Worm (Caenorhabditis elegans) whole organism, L2 larva: ENCODE data around the gene F19B10.1.
A peak's percentile ranks its signal among the peaks of the same experiment; 100 is the strongest.

Source experiments
- C34F6.9 ChIP-seq: fragments of 150-350 bp; optimal IDR thresholded peaks from 2 replicates; lab custom pipeline; 2014; ENCODE audit warnings: missing biosample characterization, missing genetic modification characterization
- R02D3.7 ChIP-seq: fragments of 150-350 bp; optimal IDR thresholded peaks from 2 replicates; lab custom pipeline; 2014; ENCODE audit warnings: missing biosample characterization, missing genetic modification characterization
- Y55F3AM.14 ChIP-seq: fragments of 200-800 bp; sonication (Bioruptor generic); optimal IDR thresholded peaks from 2 replicates; lab custom pipeline; 2018; ENCODE audit warnings: mild to moderate bottlenecking, missing genetic modification characterization, missing compliant biosample characterization
- ZK546.5 ChIP-seq: sonication (generic microtip); optimal IDR thresholded peaks from 2 replicates; lab custom pipeline; 2017; ENCODE audit warnings: missing biosample characterization, missing genetic modification characterization
- aly-2 ChIP-seq: fragments of 150-350 bp; optimal IDR thresholded peaks from 2 replicates; lab custom pipeline; 2014; ENCODE audit warnings: missing biosample characterization, missing genetic modification characterization
- ceh-16 ChIP-seq: fragments of 150-350 bp; optimal IDR thresholded peaks from 2 replicates; lab custom pipeline; 2014; ENCODE audit warnings: missing biosample characterization, missing genetic modification characterization
- crh-2 ChIP-seq: sonication (generic microtip); optimal IDR thresholded peaks from 2 replicates; lab custom pipeline; 2017; ENCODE audit warnings: missing biosample characterization, missing genetic modification characterization
- dmd-4 ChIP-seq: sonication (generic microtip); optimal IDR thresholded peaks from 2 replicates; lab custom pipeline; 2017; ENCODE audit warnings: missing biosample characterization, missing genetic modification characterization
- egl-27 ChIP-seq: sonication (generic microtip); optimal IDR thresholded peaks from 3 replicates; lab custom pipeline; 2017; ENCODE audit warnings: missing biosample characterization, missing genetic modification reagents, missing genetic modification characterization
- elt-1 ChIP-seq: fragments of 150-350 bp; optimal IDR thresholded peaks from 2 replicates; lab custom pipeline; 2014; ENCODE audit warnings: missing biosample characterization, missing genetic modification characterization
- elt-3 ChIP-seq: sonication (generic microtip); optimal IDR thresholded peaks from 2 replicates; lab custom pipeline; 2017; ENCODE audit warnings: missing biosample characterization, missing genetic modification characterization
- fos-1 ChIP-seq: fragments of 150-350 bp; optimal IDR thresholded peaks from 2 replicates; lab custom pipeline; 2014; ENCODE audit warnings: missing biosample characterization, missing genetic modification characterization
- gmeb-1 ChIP-seq: fragments of 150-350 bp; optimal IDR thresholded peaks from 2 replicates; lab custom pipeline; 2014; ENCODE audit warnings: missing biosample characterization, missing genetic modification characterization
- lin-13 ChIP-seq: fragments of 150-350 bp; optimal IDR thresholded peaks from 2 replicates; lab custom pipeline; 2014; ENCODE audit warnings: missing biosample characterization, missing genetic modification reagents, missing genetic modification characterization
- lin-39 ChIP-seq: fragments of 150-350 bp; optimal IDR thresholded peaks from 2 replicates; lab custom pipeline; 2014; ENCODE audit warnings: missing biosample characterization, missing genetic modification reagents, missing genetic modification characterization
- mab-5 ChIP-seq: fragments of 150-350 bp; optimal IDR thresholded peaks from 2 replicates; lab custom pipeline; 2014; ENCODE audit warnings: missing biosample characterization, missing genetic modification characterization
- mdl-1 ChIP-seq, 2 experiments: fragments of 150-350 bp in 1 of 2; sonication (generic microtip) in 1 of 2; optimal IDR thresholded peaks; 2 replicates each; lab custom pipeline; 2017; ENCODE audit warnings: missing biosample characterization in 2 of 2, missing genetic modification characterization in 2 of 2
- nhr-10 ChIP-seq: sonication (generic microtip); optimal IDR thresholded peaks from 2 replicates; lab custom pipeline; 2017; ENCODE audit warnings: missing biosample characterization, missing genetic modification characterization
- nhr-11 ChIP-seq: fragments of 150-350 bp; optimal IDR thresholded peaks from 2 replicates; lab custom pipeline; 2014; ENCODE audit warnings: missing biosample characterization, missing genetic modification characterization
- nhr-12 ChIP-seq: fragments of 150-350 bp; optimal IDR thresholded peaks from 2 replicates; lab custom pipeline; 2014; ENCODE audit warnings: missing biosample characterization, missing genetic modification characterization
- nhr-129 ChIP-seq: fragments of 150-350 bp; optimal IDR thresholded peaks from 2 replicates; lab custom pipeline; 2014; ENCODE audit warnings: missing biosample characterization, missing genetic modification characterization
- nhr-23 ChIP-seq: fragments of 150-350 bp; optimal IDR thresholded peaks from 2 replicates; lab custom pipeline; 2014; ENCODE audit warnings: missing biosample characterization, missing genetic modification reagents, missing genetic modification characterization
- nhr-237 ChIP-seq: fragments of 150-350 bp; optimal IDR thresholded peaks from 2 replicates; lab custom pipeline; 2014; ENCODE audit warnings: missing biosample characterization, missing genetic modification characterization
- nhr-6 ChIP-seq: fragments of 150-350 bp; optimal IDR thresholded peaks from 2 replicates; lab custom pipeline; 2014; ENCODE audit warnings: missing biosample characterization, missing genetic modification characterization
- skn-1 ChIP-seq: sonication (generic microtip); optimal IDR thresholded peaks from 2 replicates; lab custom pipeline; 2017; ENCODE audit warnings: missing biosample characterization, missing genetic modification characterization
- sma-3 ChIP-seq: sonication (generic microtip); optimal IDR thresholded peaks from 2 replicates; lab custom pipeline; 2016; ENCODE audit warnings: missing genetic modification reagents, missing genetic modification characterization, missing compliant biosample characterization
- sma-9 ChIP-seq, 2 experiments: fragments of 150-350 bp in 1 of 2; sonication (generic microtip) in 1 of 2; optimal IDR thresholded peaks; 2 replicates each; lab custom pipeline; 2014 to 2016; ENCODE audit warnings: missing genetic modification characterization in 2 of 2, mild to moderate bottlenecking in 1 of 2, missing biosample characterization in 1 of 2, missing compliant biosample characterization in 1 of 2, missing genetic modification reagents in 1 of 2, moderate library complexity in 1 of 2
- unc-39 ChIP-seq: fragments of 150-350 bp; optimal IDR thresholded peaks from 2 replicates; lab custom pipeline; 2014; ENCODE audit warnings: missing biosample characterization, missing genetic modification characterization
- unc-55 ChIP-seq: fragments of 150-350 bp; sonication (generic microtip); optimal IDR thresholded peaks from 3 replicates; lab custom pipeline; 2014; ENCODE audit warnings: missing biosample characterization, missing genetic modification reagents, missing genetic modification characterization
- unc-62 ChIP-seq: fragments of 150-350 bp; optimal IDR thresholded peaks from 2 replicates; lab custom pipeline; 2014; ENCODE audit warnings: missing biosample characterization, missing genetic modification reagents, missing genetic modification characterization
- zag-1 ChIP-seq: fragments of 150-350 bp; optimal IDR thresholded peaks from 2 replicates; lab custom pipeline; 2014; ENCODE audit warnings: missing biosample characterization, missing genetic modification characterization
- ztf-1 ChIP-seq: fragments of 200-800 bp; sonication (Bioruptor generic); conservative IDR thresholded peaks from 2 replicates; pipeline ENCODE4 v1.3.6; 2022; ENCODE audit warnings: missing genetic modification characterization, missing compliant biosample characterization
- ztf-11 ChIP-seq: sonication (generic microtip); optimal IDR thresholded peaks from 2 replicates; lab custom pipeline; 2017; ENCODE audit warnings: missing biosample characterization, missing genetic modification characterization
- ztf-4 ChIP-seq: fragments of 150-350 bp; optimal IDR thresholded peaks from 2 replicates; lab custom pipeline; 2014; ENCODE audit warnings: missing biosample characterization, missing genetic modification characterization

The F19B10.1 gene

ce11 chrII:3655378-3655777 is 27.6 kb upstream of the F19B10.1 start, which contains the start of gene F19B10.5:
TSS of gene F19B10.5 (plus strand) at chrII:3655678.
- TF ChIP-seq Y55F3AM.14 (GFP tag; lab: Kevin White, UChicago) (no peak), nhr-6 (tag; lab: Kevin White, UChicago) (no peak), nhr-129 (tag; lab: Kevin White, UChicago) (no peak), skn-1 (tag; lab: Kevin White, UChicago) (no peak), elt-3 (no peak), egl-27 (tag; lab: Kevin White, UChicago) (no peak), nhr-12 (tag; lab: Kevin White, UChicago) (no peak)
- TF ChIP-seq, all 48 proteins: peak for 0

DNA sequence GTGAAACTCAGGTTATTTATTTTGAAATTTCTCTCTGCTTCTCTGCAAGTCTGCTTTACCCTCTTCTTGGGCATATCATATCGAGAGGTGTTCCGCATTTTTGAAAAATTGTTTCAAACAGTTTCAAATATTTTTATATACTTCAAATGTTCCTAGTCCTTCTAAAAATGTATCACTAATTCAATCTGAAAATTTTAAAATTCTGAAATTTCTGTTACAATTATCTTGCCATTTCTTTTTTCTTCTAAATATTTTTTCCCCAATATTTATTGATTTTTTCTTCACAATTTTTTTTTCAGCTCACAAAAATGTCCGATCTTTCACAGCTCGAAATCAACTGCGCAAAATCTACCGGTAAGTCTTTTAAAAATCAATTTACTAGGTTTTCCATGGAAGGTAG is 23.2 kb upstream of the F19B10.1 start, which contains the start of gene F19B10.4:
F19B10.4 (plus strand) TSS at position 301 of the 400 bp plus-strand sequence.
- TF ChIP-seq ceh-16 (tag; lab: Kevin White, UChicago): no peak
- no peak for TF ChIP-seq nhr-6 (tag; lab: Kevin White, UChicago)
- no peak for TF ChIP-seq dmd-4 (tag; lab: Kevin White, UChicago)
- no peak for TF ChIP-seq ztf-1 (GFP tag; lab: Robert Waterston, UW)
- no peak for TF ChIP-seq lin-39 (tag; lab: Kevin White, UChicago)

DNA sequence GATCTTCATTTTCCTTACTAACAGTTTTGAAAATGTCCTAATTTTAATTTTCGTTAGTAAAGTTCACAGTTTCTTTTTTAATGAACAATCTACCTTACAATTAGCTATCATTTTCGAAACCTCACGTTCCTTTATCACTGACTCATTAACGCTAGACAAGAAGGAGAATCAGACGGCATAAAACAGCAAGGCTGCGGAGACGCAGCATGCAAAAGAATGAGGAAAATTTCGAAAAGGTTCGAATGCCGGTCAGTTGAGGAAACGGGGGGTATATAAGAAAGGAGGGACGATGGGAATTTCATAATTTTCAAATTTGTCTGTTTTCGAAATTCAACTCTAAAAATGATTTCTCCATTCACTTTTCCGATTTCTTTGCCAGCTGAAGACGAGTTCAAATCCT is 21.1 kb upstream of the F19B10.1 start, which contains the start of gene F19B10.13:
F19B10.13 (plus strand) TSS at position 343 of the 400 bp plus-strand sequence.
- TF ChIP-seq nhr-6 (tag; lab: Kevin White, UChicago) (no peak), ZK546.5 (no peak), fos-1 (tag; lab: Kevin White, UChicago) (peak; percentile 95), C34F6.9 (tag; lab: Kevin White, UChicago) (peak; percentile 84), gmeb-1 (tag; lab: Kevin White, UChicago) (peak; percentile 17), unc-55 (GFP tag; lab: Kevin White, UChicago) (peak; percentile 53), nhr-12 (tag; lab: Kevin White, UChicago) (no peak), nhr-11 (tag; lab: Kevin White, UChicago) (no peak), skn-1 (tag; lab: Kevin White, UChicago) (no peak), nhr-23 (tag; lab: Kevin White, UChicago) (no peak), unc-39 (tag; lab: Kevin White, UChicago) (no peak), elt-1 (tag; lab: Kevin White, UChicago) (no peak)

- TF ChIP-seq mdl-1 (tag; optimal IDR thresholded peaks at IDR 0.05; lab: Kevin White, UChicago): no peak
- TF ChIP-seq nhr-237 (tag; lab: Kevin White, UChicago): no peak
- TF ChIP-seq, all 48 proteins: peak for 0
Observed at ce11 chrII:3663796-3664195, 19.2 kb upstream of the F19B10.1 start, which contains the start of gene F19B10.6. TSS of gene F19B10.6 (minus strand) at chrII:3663896.

DNA sequence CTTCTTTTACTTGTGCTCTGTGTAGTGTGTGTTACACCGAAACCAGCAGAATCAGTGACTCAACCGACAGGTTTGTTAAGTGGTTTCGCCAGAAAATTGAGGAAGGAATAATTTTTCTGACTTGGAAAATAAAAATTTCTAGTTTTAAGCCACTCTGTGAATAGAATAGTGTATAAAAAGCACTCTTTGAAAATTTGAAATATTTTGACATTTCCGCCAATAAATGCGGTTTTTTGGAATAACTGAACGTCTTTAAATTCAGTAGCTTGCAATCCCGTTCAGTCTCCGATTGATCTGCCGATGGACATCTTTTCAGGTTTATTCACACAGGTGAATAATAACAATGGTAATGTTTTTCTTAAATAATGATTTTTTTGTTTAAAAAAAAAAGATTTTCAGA is 18.5 kb upstream of the F19B10.1 start, which contains the start of gene F19B10.3:
F19B10.3 (plus strand) TSS at position 301 of the 400 bp plus-strand sequence.
- TF ChIP-seq nhr-23 (tag; lab: Kevin White, UChicago) (no peak), lin-13 (GFP tag; lab: Kevin White, UChicago) (no peak), ZK546.5 (no peak), skn-1 (tag; lab: Kevin White, UChicago) (no peak), unc-62 (no peak), nhr-10 (tag; lab: Kevin White, UChicago) (no peak), aly-2 (tag; lab: Kevin White, UChicago) (no peak), ztf-11 (tag; lab: Kevin White, UChicago) (no peak), R02D3.7 (tag; lab: Kevin White, UChicago) (no peak)

DNA sequence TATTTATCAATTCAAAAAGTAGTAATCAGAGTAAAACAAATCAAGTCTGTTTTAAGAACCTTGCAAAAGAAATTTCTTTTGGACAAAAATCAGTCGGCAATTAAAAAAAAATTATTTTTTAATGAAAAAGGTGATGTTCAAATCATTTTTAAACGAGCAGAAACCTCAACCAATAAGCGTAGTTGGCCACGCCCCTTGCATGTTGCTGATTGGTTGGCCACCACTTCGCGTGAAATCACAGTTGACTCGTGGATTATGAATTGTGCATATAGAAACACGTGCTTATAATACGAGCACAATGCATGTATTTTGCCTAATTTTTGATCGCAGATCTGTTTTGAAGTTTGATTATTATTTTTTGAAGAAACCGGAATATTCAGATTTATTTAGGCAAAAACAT is 17.8 kb upstream of the F19B10.1 start:
- TF ChIP-seq unc-62 (no peak), mab-5 (tag; lab: Kevin White, UChicago) (no peak), ZK546.5 (no peak), sma-3 (no peak)

DNA sequence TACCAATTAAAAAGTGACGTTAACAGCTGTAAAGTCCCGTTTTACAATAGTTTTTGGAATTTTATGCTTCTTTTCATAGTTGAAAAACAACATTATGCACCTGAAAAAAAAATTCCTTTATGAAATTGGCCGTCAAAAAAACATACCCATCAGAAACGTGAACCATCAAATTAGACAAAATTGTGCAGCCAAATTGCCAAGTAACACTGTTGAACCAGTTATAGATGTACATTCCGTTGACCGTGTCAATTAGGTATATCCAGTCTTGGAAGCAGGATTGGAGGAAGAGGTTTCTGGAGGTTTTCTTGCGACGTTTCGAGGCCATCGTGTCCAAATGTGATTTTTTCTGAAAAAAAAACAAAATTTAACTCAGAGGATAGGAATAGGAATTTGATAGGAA is 13.7 kb upstream of the F19B10.1 start, which contains the start of gene srx-97:
srx-97 (minus strand) TSS at position 101 of the 400 bp plus-strand sequence.
- TF ChIP-seq ztf-1 (GFP tag; lab: Robert Waterston, UW): no peak
- no peak for TF ChIP-seq sma-9 (GFP tag; optimal IDR thresholded peaks at IDR 0.05; lab: Kevin White, UChicago)
- TF ChIP-seq sma-9 (tag; optimal IDR thresholded peaks at IDR 0.05; lab: Kevin White, UChicago): no peak
- no peak for TF ChIP-seq zag-1 (tag; lab: Kevin White, UChicago)
- TF ChIP-seq nhr-23 (tag; lab: Kevin White, UChicago): no peak
- TF ChIP-seq ZK546.5: no peak
- no peak for TF ChIP-seq crh-2 (tag; lab: Kevin White, UChicago)
- TF ChIP-seq nhr-6 (tag; lab: Kevin White, UChicago): no peak
- TF ChIP-seq nhr-11 (tag; lab: Kevin White, UChicago): no peak
- TF ChIP-seq skn-1 (tag; lab: Kevin White, UChicago): no peak
- no peak for TF ChIP-seq ztf-4 (tag; lab: Kevin White, UChicago)
